Fruit fly (Drosophila melanogaster) whole organism, embryonic: ENCODE measurements around the gene CG18063.

ENCODE experiments used
- Antp ChIP-seq: fragments of 200-800 bp; sonication (Bioruptor generic); optimal IDR thresholded peaks from 3 replicates; lab custom pipeline; 2016; ENCODE audit warnings: missing biosample characterization, missing genetic modification characterization
- C15 ChIP-seq: fragments of 200-800 bp; sonication (Bioruptor generic); IDR thresholded peaks from 3 replicates; pipeline ENCODE4 v1.3.6; 2022; ENCODE audit warnings: missing biosample characterization, missing genetic modification characterization
- CG10321 ChIP-seq: fragments of 200-800 bp; sonication (Bioruptor generic); IDR thresholded peaks from 2 replicates; pipeline ENCODE4 v1.3.6; 2022; ENCODE audit warnings: missing biosample characterization, missing genetic modification characterization
- CG11504 ChIP-seq: fragments of 200-800 bp; sonication (Bioruptor generic); optimal IDR thresholded peaks from 3 replicates; lab custom pipeline; 2019; ENCODE audit warnings: missing biosample characterization, mild to moderate bottlenecking, missing genetic modification characterization, moderate library complexity
- CG12104 ChIP-seq: fragments of 200-800 bp; sonication (Bioruptor generic); optimal IDR thresholded peaks from 3 replicates; lab custom pipeline; 2016; ENCODE audit warnings: missing biosample characterization, missing genetic modification characterization
- CG1233 ChIP-seq: fragments of 200-800 bp; sonication (Bioruptor generic); optimal IDR thresholded peaks from 4 replicates; lab custom pipeline; 2018; ENCODE audit warnings: missing biosample characterization, mild to moderate bottlenecking, missing genetic modification characterization
- CG13624 ChIP-seq: fragments of 200-800 bp; sonication (Bioruptor generic); optimal IDR thresholded peaks from 2 replicates; lab custom pipeline; 2016; ENCODE audit warnings: missing biosample characterization, missing genetic modification characterization
- CG15011 ChIP-seq: fragments of 200-800 bp; sonication (Bioruptor generic); optimal IDR thresholded peaks from 3 replicates; lab custom pipeline; 2018; ENCODE audit warnings: missing biosample characterization, mild to moderate bottlenecking, missing genetic modification characterization
- CG15269 ChIP-seq: fragments of 200-800 bp; sonication (Bioruptor generic); optimal IDR thresholded peaks from 2 replicates; lab custom pipeline; 2018; ENCODE audit warnings: missing biosample characterization, mild to moderate bottlenecking, missing genetic modification characterization, moderate library complexity
- CG1529 ChIP-seq: fragments of 200-800 bp; sonication (Bioruptor generic); optimal IDR thresholded peaks from 3 replicates; lab custom pipeline; 2018; ENCODE audit warnings: missing biosample characterization, missing genetic modification characterization
- CG17359 ChIP-seq: fragments of 200-800 bp; sonication (Bioruptor generic); optimal IDR thresholded peaks from 3 replicates; lab custom pipeline; 2018; ENCODE audit warnings: missing biosample characterization, mild to moderate bottlenecking, missing genetic modification characterization, moderate library complexity
- CG17568 ChIP-seq: fragments of 200-800 bp; sonication (Bioruptor generic); optimal IDR thresholded peaks from 2 replicates; lab custom pipeline; 2018; ENCODE audit warnings: missing biosample characterization, mild to moderate bottlenecking, missing genetic modification characterization, moderate library complexity
- CG3995 ChIP-seq: fragments of 200-800 bp; sonication (Bioruptor generic); optimal IDR thresholded peaks from 3 replicates; lab custom pipeline; 2016; ENCODE audit warnings: missing biosample characterization, missing genetic modification characterization
- CG4404 ChIP-seq: fragments of 200-800 bp; sonication (Bioruptor generic); IDR thresholded peaks from 2 replicates; pipeline ENCODE4 v1.3.6; 2022; ENCODE audit warnings: missing biosample characterization, missing genetic modification characterization
- CG6175 ChIP-seq: fragments of 200-800 bp; sonication (Bioruptor generic); IDR thresholded peaks from 3 replicates; pipeline ENCODE4 v1.3.6; 2022; ENCODE audit warnings: missing biosample characterization, missing genetic modification characterization
- CG7786 ChIP-seq: fragments of 200-800 bp; sonication (Bioruptor generic); optimal IDR thresholded peaks from 2 replicates; lab custom pipeline; 2016; ENCODE audit warnings: missing biosample characterization, missing genetic modification characterization
- CG7987 ChIP-seq: fragments of 200-800 bp; sonication (Bioruptor generic); optimal IDR thresholded peaks from 2 replicates; lab custom pipeline; 2018; ENCODE audit warnings: missing biosample characterization, mild to moderate bottlenecking, missing genetic modification characterization, moderate library complexity
- CG8089 ChIP-seq: fragments of 200-800 bp; sonication (Bioruptor generic); optimal IDR thresholded peaks from 3 replicates; lab custom pipeline; 2016; ENCODE audit warnings: missing biosample characterization, missing genetic modification characterization
- CG8388 ChIP-seq: fragments of 200-800 bp; sonication (Bioruptor generic); optimal IDR thresholded peaks from 2 replicates; lab custom pipeline; 2019; ENCODE audit warnings: missing biosample characterization, mild to moderate bottlenecking, missing genetic modification characterization, moderate library complexity
- CG8765 ChIP-seq: fragments of 200-800 bp; sonication (Bioruptor generic); IDR thresholded peaks from 2 replicates; pipeline ENCODE4 v1.3.6; 2022; ENCODE audit warnings: missing biosample characterization, missing genetic modification characterization
- D ChIP-seq, 2 experiments: fragments of 200-800 bp in 1 of 2; fragments of >200 bp in 1 of 2; sonication (Bioruptor generic) in 1 of 2; optimal IDR thresholded peaks; 2 replicates in 1 of 2; 3 replicates in 1 of 2; lab custom pipeline; 2017; ENCODE audit warnings: mild to moderate bottlenecking in 1 of 2, missing biosample characterization in 1 of 2, missing genetic modification characterization in 1 of 2, missing genetic modification reagents in 1 of 2
- D19B ChIP-seq: fragments of 200-800 bp; sonication (Bioruptor generic); optimal IDR thresholded peaks from 2 replicates; lab custom pipeline; 2017; ENCODE audit warnings: missing biosample characterization, mild to moderate bottlenecking, missing genetic modification characterization
- Doc3 ChIP-seq: fragments of 200-800 bp; sonication (Bioruptor generic); IDR thresholded peaks from 3 replicates; pipeline ENCODE4 v1.3.6; 2022; ENCODE audit warnings: missing biosample characterization, missing genetic modification characterization; ENCODE audit not compliant: partially characterized antibody
- Fer1 ChIP-seq: fragments of 200-800 bp; sonication (Bioruptor generic); optimal IDR thresholded peaks from 2 replicates; lab custom pipeline; 2017; ENCODE audit warnings: missing biosample characterization, mild to moderate bottlenecking, missing genetic modification characterization
- HLH3B ChIP-seq: fragments of 200-800 bp; sonication (Bioruptor generic); IDR thresholded peaks from 2 replicates; pipeline ENCODE4 v1.3.6; 2022; ENCODE audit warnings: missing biosample characterization, missing genetic modification characterization
- HLH4C ChIP-seq: fragments of 200-800 bp; sonication (Bioruptor generic); IDR thresholded peaks from 3 replicates; pipeline ENCODE4 v1.3.6; 2022; ENCODE audit warnings: missing biosample characterization, missing genetic modification characterization; ENCODE audit not compliant: partially characterized antibody
- Kr ChIP-seq: fragments of 200-800 bp; sonication (Bioruptor generic); optimal IDR thresholded peaks from 2 replicates; lab custom pipeline; 2017; ENCODE audit warnings: missing biosample characterization, mild to moderate bottlenecking, missing genetic modification characterization
- NC2β ChIP-seq: fragments of 200-800 bp; sonication (Bioruptor generic); optimal IDR thresholded peaks from 2 replicates; lab custom pipeline; 2016; ENCODE audit warnings: missing biosample characterization, missing genetic modification characterization
- Poxn ChIP-seq: fragments of 200-800 bp; sonication (Bioruptor generic); IDR thresholded peaks from 2 replicates; pipeline ENCODE4 v1.3.6; 2022; ENCODE audit warnings: missing biosample characterization, missing genetic modification characterization
- Ptx1 ChIP-seq: fragments of 200-800 bp; sonication (Bioruptor generic); IDR thresholded peaks from 2 replicates; pipeline ENCODE4 v1.3.6; 2022; ENCODE audit warnings: missing biosample characterization, missing genetic modification characterization
- Scr ChIP-seq: fragments of 200-800 bp; sonication (Bioruptor generic); IDR thresholded peaks from 2 replicates; pipeline ENCODE4 v1.3.6; 2022; ENCODE audit warnings: missing biosample characterization, missing genetic modification characterization; ENCODE audit not compliant: partially characterized antibody
- Sin3A ChIP-seq: fragments of >200 bp; optimal IDR thresholded peaks from 2 replicates; lab custom pipeline; 2018
- TFAM ChIP-seq: fragments of 200-800 bp; sonication (Bioruptor generic); optimal IDR thresholded peaks from 2 replicates; lab custom pipeline; 2017; ENCODE audit warnings: missing biosample characterization, missing genetic modification characterization, inconsistent platforms
- danr ChIP-seq: fragments of 200-800 bp; sonication (Bioruptor generic); IDR thresholded peaks from 2 replicates; pipeline ENCODE4 v1.3.6; 2022; ENCODE audit warnings: missing biosample characterization, missing genetic modification characterization
- emc ChIP-seq: fragments of 200-800 bp; sonication (Bioruptor generic); optimal IDR thresholded peaks from 2 replicates; lab custom pipeline; 2016; ENCODE audit warnings: missing biosample characterization, missing genetic modification characterization
- gfzf ChIP-seq: fragments of 200-800 bp; sonication (Bioruptor generic); optimal IDR thresholded peaks from 2 replicates; lab custom pipeline; 2016; ENCODE audit warnings: missing biosample characterization, mild to moderate bottlenecking, missing genetic modification characterization, moderate library complexity
- grn ChIP-seq: fragments of 200-800 bp; sonication (Bioruptor generic); optimal IDR thresholded peaks from 3 replicates; lab custom pipeline; 2017; ENCODE audit warnings: missing biosample characterization, missing genetic modification characterization
- gsb-n ChIP-seq: fragments of 200-800 bp; sonication (Bioruptor generic); optimal IDR thresholded peaks from 3 replicates; lab custom pipeline; 2018; ENCODE audit warnings: missing biosample characterization, mild to moderate bottlenecking, missing genetic modification characterization
- kah ChIP-seq: fragments of 200-800 bp; sonication (Bioruptor generic); optimal IDR thresholded peaks from 2 replicates; lab custom pipeline; 2018; ENCODE audit warnings: missing biosample characterization, mild to moderate bottlenecking, missing genetic modification characterization
- luna ChIP-seq: fragments of 200-800 bp; sonication (Bioruptor generic); optimal IDR thresholded peaks from 2 replicates; lab custom pipeline; 2016; ENCODE audit warnings: missing biosample characterization, missing genetic modification characterization
- nau ChIP-seq: fragments of 200-800 bp; sonication (Bioruptor generic); optimal IDR thresholded peaks from 3 replicates; lab custom pipeline; 2017; ENCODE audit warnings: missing biosample characterization, mild to moderate bottlenecking, missing genetic modification characterization, missing genetic modification reagents
- oc ChIP-seq: fragments of 200-800 bp; sonication (Bioruptor generic); optimal IDR thresholded peaks from 2 replicates; lab custom pipeline; 2018; ENCODE audit warnings: missing biosample characterization, mild to moderate bottlenecking, missing genetic modification characterization, moderate library complexity
- peb ChIP-seq: fragments of 200-800 bp; sonication (Bioruptor generic); IDR thresholded peaks from 2 replicates; pipeline ENCODE4 v1.3.6; 2022; ENCODE audit warnings: missing biosample characterization, missing genetic modification characterization
- pnt ChIP-seq: fragments of 200-800 bp; sonication (Bioruptor generic); optimal IDR thresholded peaks from 3 replicates; lab custom pipeline; 2016; ENCODE audit warnings: missing biosample characterization, missing genetic modification characterization
- slbo ChIP-seq: fragments of 200-800 bp; sonication (Bioruptor generic); IDR thresholded peaks from 2 replicates; pipeline ENCODE4 v1.3.6; 2022; ENCODE audit warnings: missing biosample characterization, missing genetic modification characterization
- sna ChIP-seq: fragments of 200-800 bp; sonication (Bioruptor generic); IDR thresholded peaks from 2 replicates; pipeline ENCODE4 v1.3.6; 2022; ENCODE audit warnings: missing biosample characterization, missing genetic modification characterization; ENCODE audit not compliant: partially characterized antibody
- stc ChIP-seq: fragments of 200-800 bp; sonication (Bioruptor generic); IDR thresholded peaks from 2 replicates; pipeline ENCODE4 v1.3.6; 2022; ENCODE audit warnings: missing biosample characterization, missing genetic modification characterization
- tio ChIP-seq: fragments of 200-800 bp; sonication (Bioruptor generic); optimal IDR thresholded peaks from 2 replicates; lab custom pipeline; 2017; ENCODE audit warnings: missing biosample characterization, missing genetic modification characterization, inconsistent platforms
- z ChIP-seq: fragments of 200-800 bp; sonication (Bioruptor generic); IDR thresholded peaks from 3 replicates; pipeline ENCODE4 v1.3.6; 2022; ENCODE audit warnings: missing biosample characterization, missing genetic modification characterization

The CG18063 gene

DNA sequence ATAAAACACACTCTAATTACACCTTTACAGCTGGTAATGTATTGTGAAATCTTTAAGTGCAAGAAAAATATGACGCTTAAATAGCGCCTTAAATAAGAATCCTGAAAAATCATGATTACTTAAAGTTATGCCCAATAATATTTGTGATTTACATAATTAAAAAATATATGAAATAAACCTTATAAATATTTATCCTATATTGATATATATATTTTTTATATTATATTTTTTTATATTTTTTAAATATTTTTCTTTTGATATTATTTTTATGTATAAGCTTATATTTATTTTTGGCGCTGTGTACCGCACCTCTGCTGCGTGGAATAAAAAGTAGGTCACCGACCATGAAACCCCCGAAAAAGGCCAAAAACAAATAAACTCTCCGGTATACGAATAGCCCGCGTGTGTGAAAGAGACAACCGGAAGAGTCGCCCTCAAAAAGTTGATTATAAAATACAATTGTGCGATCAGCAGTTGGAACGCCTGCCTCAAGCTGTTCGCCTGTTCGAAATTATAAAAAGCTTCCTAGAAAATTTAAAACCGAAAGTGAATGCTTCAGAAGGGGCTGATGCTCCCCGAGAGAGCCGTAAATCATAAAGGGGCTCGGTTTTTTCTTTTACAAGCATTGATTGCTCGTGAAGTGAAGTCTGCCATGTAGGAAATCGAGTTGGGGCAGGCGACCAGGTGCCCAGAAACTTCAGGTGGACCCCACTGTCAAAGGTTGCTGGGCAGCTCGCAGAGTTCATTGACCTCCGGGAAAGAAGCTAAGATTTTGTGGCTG lies 49.0 kb upstream of the CG18063 start (continued):
- TF ChIP-seq oc: peak; percentile 22
- peak; percentile 50 for TF ChIP-seq slbo (GFP tag; lab: Robert Waterston, UW)
- TF ChIP-seq Doc3 (GFP tag; lab: Robert Waterston, UW): no peak
- TF ChIP-seq NC2β (GFP tag; lab: Kevin White, UChicago): no peak
- TF ChIP-seq danr (GFP tag; lab: Robert Waterston, UW): no peak
- TF ChIP-seq CG17568: peak; percentile 42
- peak; percentile 24 for TF ChIP-seq CG1233 (GFP tag; lab: Kevin White, UChicago)
- no peak for TF ChIP-seq CG8765 (GFP tag; lab: Robert Waterston, UW)
- no peak for TF ChIP-seq Kr (GFP tag; lab: Kevin White, UChicago)
- no peak for TF ChIP-seq CG7786 (GFP tag; lab: Kevin White, UChicago)
- no peak for TF ChIP-seq peb (GFP tag; lab: Robert Waterston, UW)
- TF ChIP-seq Sin3A (lab: Kevin White, UChicago): no peak
- peak; percentile 82 for TF ChIP-seq CG15269 (tag; lab: Kevin White, UChicago)
- no peak for TF ChIP-seq grn (GFP tag; lab: Kevin White, UChicago)
- TF ChIP-seq kah (GFP tag; lab: Kevin White, UChicago): peak; percentile 40
- TF ChIP-seq TFAM (GFP tag; lab: Kevin White, UChicago): no peak
- TF ChIP-seq luna (GFP tag; lab: Kevin White, UChicago): no peak
- TF ChIP-seq sna (GFP tag; lab: Robert Waterston, UW): 0 out of 2 replicates have a peak, but pooled peaks have one; percentile 37
- peak; percentile 71 for TF ChIP-seq CG17359 (tag; lab: Kevin White, UChicago)
- TF ChIP-seq gsb-n: peak; percentile 77
- TF ChIP-seq CG15011 (GFP tag; lab: Kevin White, UChicago): no peak
- no peak for TF ChIP-seq Antp (GFP tag; lab: Kevin White, UChicago)
- TF ChIP-seq CG10321 (GFP tag; lab: Robert Waterston, UW): peak; percentile 95
- TF ChIP-seq CG12104 (GFP tag; lab: Kevin White, UChicago): peak; percentile 14
- TF ChIP-seq HLH3B (GFP tag; lab: Robert Waterston, UW): no peak
- no peak for TF ChIP-seq emc (GFP tag; lab: Kevin White, UChicago)
- no peak for TF ChIP-seq pnt (GFP tag; lab: Kevin White, UChicago)
- peak; percentile 72 for TF ChIP-seq CG8388 (GFP tag; lab: Kevin White, UChicago)
- peak; percentile 2 for TF ChIP-seq CG1529 (GFP tag; lab: Kevin White, UChicago)
- TF ChIP-seq nau (GFP tag; lab: Kevin White, UChicago): peak; percentile 8
- TF ChIP-seq CG6175: peak; percentile 70; the same call in 2 of the 3 replicates
- peak; percentile 48 for TF ChIP-seq CG7987
- TF ChIP-seq Scr: 0 out of 2 replicates have a peak, but pooled peaks have one; percentile 13
- peak; percentile 54 for TF ChIP-seq Fer1 (GFP tag; lab: Kevin White, UChicago)
- TF ChIP-seq CG11504 (tag; lab: Kevin White, UChicago): peak; percentile 74
- no peak for TF ChIP-seq CG4404 (GFP tag; lab: Robert Waterston, UW)
- no peak for TF ChIP-seq D19B (GFP tag; lab: Kevin White, UChicago)
- no peak for TF ChIP-seq CG8089 (GFP tag; lab: Kevin White, UChicago)
- no peak for TF ChIP-seq stc
- no peak for TF ChIP-seq Poxn (GFP tag; lab: Robert Waterston, UW)
- TF ChIP-seq Ptx1: peak; percentile 50; the same call in 1 of the 2 replicates
- TF ChIP-seq D (optimal IDR thresholded peaks at IDR 0.05; lab: Kevin White, UChicago): no peak
- TF ChIP-seq D (GFP tag; optimal IDR thresholded peaks at IDR 0.05; lab: Kevin White, UChicago): peak; percentile 37
- no peak for TF ChIP-seq C15 (GFP tag; lab: Robert Waterston, UW)
- no peak for TF ChIP-seq CG3995 (GFP tag; lab: Kevin White, UChicago)
- no peak for TF ChIP-seq gfzf (GFP tag; lab: Kevin White, UChicago)
- TF ChIP-seq HLH4C (GFP tag; lab: Robert Waterston, UW): peak; percentile 36; the same call in 2 of the 3 replicates
- TF ChIP-seq CG13624 (GFP tag; lab: Kevin White, UChicago): no peak
- no peak for TF ChIP-seq tio (GFP tag; lab: Kevin White, UChicago)
- TF ChIP-seq z: 0 out of 3 replicates have a peak, but pooled peaks have one; percentile 26
